Worm (Caenorhabditis elegans): ENCODE data around the gene ZK1055.2.

DNA sequence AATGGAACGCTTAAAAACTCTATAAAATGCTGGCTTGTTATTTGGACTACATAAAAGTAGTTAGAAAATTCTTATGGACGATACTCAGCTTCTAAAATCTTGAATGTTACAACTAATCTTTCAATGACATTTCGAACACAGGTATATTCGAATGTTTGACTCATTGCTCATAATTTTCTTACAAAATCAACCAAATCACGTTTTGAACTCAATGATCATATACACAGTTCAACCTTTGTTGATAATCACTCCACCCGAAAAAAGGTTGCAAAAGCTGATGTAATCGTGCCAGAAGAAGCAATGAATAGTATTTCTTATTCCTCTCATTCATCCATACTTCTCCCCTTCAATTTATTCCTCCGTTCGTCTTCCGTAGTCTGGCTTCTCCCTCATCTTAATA lies 41.2 kb upstream of the ZK1055.2 start, which contains the start of gene K04A8.20:
- TF ChIP-seq lsy-2 (tag; optimal IDR thresholded peaks at IDR 0.05) (no peak), ztf-11 (tag; optimal IDR thresholded peaks at IDR 0.05) (no peak), lin-11 (tag; optimal IDR thresholded peaks at IDR 0.05) (no peak), snpc-4 (tag; optimal IDR thresholded peaks at IDR 0.05) (no peak), nhr-11 (tag; optimal IDR thresholded peaks at IDR 0.05) (no peak), aly-2 (tag; optimal IDR thresholded peaks at IDR 0.05) (no peak), mdl-1 (tag; optimal IDR thresholded peaks at IDR 0.05) (no peak), sma-9 (GFP tag; optimal IDR thresholded peaks at IDR 0.05) (no peak), sma-9 (tag; optimal IDR thresholded peaks at IDR 0.05) (no peak), lin-39 (tag; optimal IDR thresholded peaks at IDR 0.05) (no peak), nhr-77 (tag; optimal IDR thresholded peaks at IDR 0.05) (no peak), dmd-4 (tag; optimal IDR thresholded peaks at IDR 0.05) (no peak), sma-3 (GFP tag; optimal IDR thresholded peaks at IDR 0.05) (no peak)

Measured in whole organism, L2 larva.